Fruit fly (Drosophila melanogaster) whole organism, pupa: ENCODE data around the gene CG34028.

Source experiments
- CG10348 ChIP-seq: fragments of 200-800 bp; sonication (Bioruptor generic); IDR thresholded peaks from 2 replicates; pipeline ENCODE4 v1.3.6; 2022; ENCODE audit warnings: missing biosample characterization, missing genetic modification characterization
- CG32121 ChIP-seq: fragments of 200-800 bp; sonication (Bioruptor generic); IDR thresholded peaks from 2 replicates; pipeline ENCODE4 v1.3.6; 2022; ENCODE audit warnings: missing biosample characterization, missing genetic modification characterization
- CG4496 ChIP-seq: fragments of 200-800 bp; sonication (Bioruptor generic); IDR thresholded peaks from 3 replicates; pipeline ENCODE4 v1.3.6; 2022; ENCODE audit warnings: missing biosample characterization, missing genetic modification characterization
- Snoo ChIP-seq: fragments of 200-800 bp; sonication (Bioruptor generic); optimal IDR thresholded peaks from 3 replicates; lab custom pipeline; 2017; ENCODE audit warnings: missing biosample characterization, mild to moderate bottlenecking, missing genetic modification characterization, inconsistent platforms

- TF ChIP-seq CG10348 (GFP tag; lab: Robert Waterston, UW) (no peak), CG4496 (GFP tag; lab: Robert Waterston, UW) (no peak), Snoo (tag; lab: Kevin White, UChicago) (no peak), CG32121 (no peak)
These were observed 9.0 kb upstream of the CG34028 start for dm6 chrX:9502286-9502685.
